In the genomic region with DNA sequence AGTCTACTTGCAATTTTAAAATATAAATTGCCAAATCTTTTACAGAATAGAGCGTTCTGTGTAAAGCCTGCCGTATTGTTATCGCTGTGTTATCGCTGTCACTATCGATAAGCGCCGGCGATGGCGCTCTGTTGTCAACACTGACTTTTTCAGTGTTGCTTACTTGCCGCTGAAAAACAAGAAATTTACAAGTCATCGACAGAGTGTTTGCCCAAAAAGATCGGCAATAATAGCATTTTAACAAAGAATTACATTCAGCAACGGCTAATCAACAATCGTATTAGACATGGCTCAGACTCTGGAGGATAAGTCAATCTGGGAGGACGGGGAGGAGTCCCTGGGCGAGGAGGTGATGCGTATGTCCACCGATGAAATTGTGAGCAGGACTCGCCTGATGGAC, we compare ENCODE assay signal across 5 fruit fly cellular contexts.
TF ChIP-seq lines count a peak whose summit lies in the region.

Gene RanBP3 (minus strand): TSS at position 107 of the 400 bp plus-strand sequence.
Gene Rpt5 (plus strand): TSS at position 149 of the 400 bp plus-strand sequence.

- peak; percentile 44 for TF ChIP-seq CTCF in whole organism, embryonic (GFP tag; optimal IDR thresholded peaks at IDR 0.05; lab: Kevin White, UChicago)

TF ChIP-seq in whole organism, adult, 20 proteins besides CTCF, POLR2A, EP300 and RAD21 (continues in another document):
- TF ChIP-seq Crg-1 (GFP tag; optimal IDR thresholded peaks at IDR 0.05; lab: Kevin White, UChicago): peak; percentile 81
- TF ChIP-seq pad (GFP tag; optimal IDR thresholded peaks at IDR 0.05; lab: Kevin White, UChicago): peak; percentile 77
- peak; percentile 75 for TF ChIP-seq CG14711 (tag; optimal IDR thresholded peaks at IDR 0.05; lab: Kevin White, UChicago)
- peak; percentile 86 for TF ChIP-seq CG12768 (GFP tag; optimal IDR thresholded peaks at IDR 0.05; lab: Kevin White, UChicago)
- peak; percentile 40 for TF ChIP-seq Clk (GFP tag; optimal IDR thresholded peaks at IDR 0.05; lab: Kevin White, UChicago)
- no peak for TF ChIP-seq Hr96 (GFP tag; optimal IDR thresholded peaks at IDR 0.05; lab: Kevin White, UChicago)
- TF ChIP-seq Mnt (GFP tag; optimal IDR thresholded peaks at IDR 0.05; lab: Kevin White, UChicago): peak; percentile 68
- no peak for TF ChIP-seq kay (GFP tag; lab: Kevin White, UChicago; ENCODE audit: borderline replicate concordance)
- TF ChIP-seq toe (GFP tag; optimal IDR thresholded peaks at IDR 0.05; lab: Kevin White, UChicago): peak; percentile 26
- TF ChIP-seq CG7045 (GFP tag; optimal IDR thresholded peaks at IDR 0.05; lab: Kevin White, UChicago): peak; percentile 55
- no peak for TF ChIP-seq CG5204 (GFP tag; optimal IDR thresholded peaks at IDR 0.05; lab: Kevin White, UChicago)
- peak; percentile 70 for TF ChIP-seq CG11617 (GFP tag; optimal IDR thresholded peaks at IDR 0.05; lab: Kevin White, UChicago)
- peak; percentile 37 for TF ChIP-seq cic (GFP tag; optimal IDR thresholded peaks at IDR 0.05; lab: Kevin White, UChicago)
- peak; percentile 59 for TF ChIP-seq CG33017 (tag; optimal IDR thresholded peaks at IDR 0.05; lab: Kevin White, UChicago)
- TF ChIP-seq cnc (optimal IDR thresholded peaks at IDR 0.05; lab: Kevin White, UChicago): peak; percentile 56 to 92
- peak; percentile 12 for TF ChIP-seq ovo (GFP tag; optimal IDR thresholded peaks at IDR 0.05; lab: Kevin White, UChicago)
- TF ChIP-seq tj (GFP tag; optimal IDR thresholded peaks at IDR 0.05; lab: Kevin White, UChicago): no peak

TF ChIP-seq in whole organism, embryonic, 481 proteins besides CTCF, POLR2A, EP300 and RAD21 (continues in another document):
- TF ChIP-seq CG15011 (GFP tag; optimal IDR thresholded peaks at IDR 0.05; lab: Kevin White, UChicago) (no peak), CG9727 (GFP tag; optimal IDR thresholded peaks at IDR 0.05; lab: Kevin White, UChicago) (no peak), jing (GFP tag; optimal IDR thresholded peaks at IDR 0.05; lab: Kevin White, UChicago) (no peak), CG13624 (GFP tag; optimal IDR thresholded peaks at IDR 0.05; lab: Kevin White, UChicago) (peak; percentile 70), Aef1 (GFP tag; IDR thresholded peaks at IDR 0.05; lab: Robert Waterston, UW) (0 out of 3 replicates have a peak, but pooled peaks have one; percentile 16), pfk (GFP tag; optimal IDR thresholded peaks at IDR 0.05; lab: Kevin White, UChicago) (no peak), Pdp1 (GFP tag; optimal IDR thresholded peaks at IDR 0.05; lab: Kevin White, UChicago) (peak; percentile 45 to 68), TFAM (GFP tag; optimal IDR thresholded peaks at IDR 0.05; lab: Kevin White, UChicago) (no peak), Sin3A (optimal IDR thresholded peaks at IDR 0.05; lab: Kevin White, UChicago) (peak; percentile 69), Bdp1 (GFP tag; optimal IDR thresholded peaks at IDR 0.05; lab: Kevin White, UChicago) (peak; percentile 5), Xrp1 (GFP tag; IDR thresholded peaks at IDR 0.05; lab: Robert Waterston, UW) (no peak), Dip3 (GFP tag; optimal IDR thresholded peaks at IDR 0.05; lab: Kevin White, UChicago) (peak; percentile 69), shn (GFP tag; optimal IDR thresholded peaks at IDR 0.05; lab: Kevin White, UChicago) (peak; percentile 36), Tbp (GFP tag; optimal IDR thresholded peaks at IDR 0.05; lab: Kevin White, UChicago) (no peak), tll (GFP tag; optimal IDR thresholded peaks at IDR 0.05; lab: Kevin White, UChicago) (no peak), onecut (GFP tag; IDR thresholded peaks at IDR 0.05; lab: Robert Waterston, UW) (peak; percentile 27; the same call in 1 of the 2 replicates), CG10543 (GFP tag; optimal IDR thresholded peaks at IDR 0.05; lab: Kevin White, UChicago) (no peak)

TF ChIP-seq in whole organism, prepupa, 60 proteins besides CTCF, POLR2A, EP300 and RAD21 (continues in another document):
- TF ChIP-seq topi (GFP tag; optimal IDR thresholded peaks at IDR 0.05; lab: Kevin White, UChicago) (peak; percentile 69), net (GFP tag; optimal IDR thresholded peaks at IDR 0.05; lab: Kevin White, UChicago) (no peak), Eip75B (GFP tag; optimal IDR thresholded peaks at IDR 0.05; lab: Kevin White, UChicago) (no peak), cyc (GFP tag; optimal IDR thresholded peaks at IDR 0.05; lab: Kevin White, UChicago) (peak; percentile 65), CG10631 (GFP tag; optimal IDR thresholded peaks at IDR 0.05; lab: Kevin White, UChicago) (no peak), spab (GFP tag; optimal IDR thresholded peaks at IDR 0.05; lab: Kevin White, UChicago) (no peak), esn (GFP tag; optimal IDR thresholded peaks at IDR 0.05; lab: Kevin White, UChicago) (peak; percentile 77), CG10669 (GFP tag; optimal IDR thresholded peaks at IDR 0.05; lab: Kevin White, UChicago) (no peak), Ets96B (tag; optimal IDR thresholded peaks at IDR 0.05; lab: Kevin White, UChicago) (no peak), dac (GFP tag; optimal IDR thresholded peaks at IDR 0.05; lab: Kevin White, UChicago) (no peak), CG31627 (GFP tag; optimal IDR thresholded peaks at IDR 0.05; lab: Kevin White, UChicago) (peak; percentile 66), CG3919 (GFP tag; optimal IDR thresholded peaks at IDR 0.05; lab: Kevin White, UChicago) (no peak), CG6854 (GFP tag; optimal IDR thresholded peaks at IDR 0.05; lab: Kevin White, UChicago) (peak; percentile 50), Hr38 (GFP tag; optimal IDR thresholded peaks at IDR 0.05; lab: Kevin White, UChicago) (no peak), eg (GFP tag; IDR thresholded peaks at IDR 0.05; lab: Robert Waterston, UW) (peak; percentile 35; the same call in 1 of the 3 replicates), Sox14 (GFP tag; optimal IDR thresholded peaks at IDR 0.05; lab: Kevin White, UChicago) (peak; percentile 78), acj6 (GFP tag; optimal IDR thresholded peaks at IDR 0.05; lab: Kevin White, UChicago) (no peak), pdm3 (GFP tag; optimal IDR thresholded peaks at IDR 0.05; lab: Kevin White, UChicago) (no peak), CG1621 (tag; optimal IDR thresholded peaks at IDR 0.05; lab: Kevin White, UChicago) (peak; percentile 18)

TF ChIP-seq in whole organism, pupa, 21 proteins besides CTCF, POLR2A, EP300 and RAD21:
- no peak for TF ChIP-seq rn (GFP tag; IDR thresholded peaks at IDR 0.05; lab: Robert Waterston, UW)
- TF ChIP-seq CG32121 (GFP tag; IDR thresholded peaks at IDR 0.05; lab: Robert Waterston, UW): peak; percentile 20; the same call in 1 of the 2 replicates
- TF ChIP-seq CG34367 (tag; optimal IDR thresholded peaks at IDR 0.05; lab: Kevin White, UChicago): no peak
- no peak for TF ChIP-seq CG12605 (GFP tag; IDR thresholded peaks at IDR 0.05; lab: Robert Waterston, UW)
- peak; percentile 58 for TF ChIP-seq Ets98B (GFP tag; IDR thresholded peaks at IDR 0.05; lab: Robert Waterston, UW)
- TF ChIP-seq CG4496 (GFP tag; IDR thresholded peaks at IDR 0.05; lab: Robert Waterston, UW): peak; percentile 29; the same call in 1 of the 3 replicates
- TF ChIP-seq D1 (tag; optimal IDR thresholded peaks at IDR 0.05; lab: Kevin White, UChicago): no peak
- TF ChIP-seq Pif1B (GFP tag; optimal IDR thresholded peaks at IDR 0.05; lab: Kevin White, UChicago): no peak
- TF ChIP-seq CG17806 (tag; optimal IDR thresholded peaks at IDR 0.05; lab: Kevin White, UChicago): peak; percentile 6
- TF ChIP-seq CG15710 (tag; optimal IDR thresholded peaks at IDR 0.05; lab: Kevin White, UChicago): peak; percentile 39
- peak; percentile 28; the same call in 1 of the 3 replicates for TF ChIP-seq fd96Ca (GFP tag; IDR thresholded peaks at IDR 0.05; lab: Robert Waterston, UW)
- TF ChIP-seq gl (tag; optimal IDR thresholded peaks at IDR 0.05; lab: Kevin White, UChicago): no peak
- no peak for TF ChIP-seq CG14655 (GFP tag; optimal IDR thresholded peaks at IDR 0.05; lab: Kevin White, UChicago)
- TF ChIP-seq EcR (GFP tag; optimal IDR thresholded peaks at IDR 0.05; lab: Kevin White, UChicago): peak; percentile 6
- TF ChIP-seq Snoo (tag; optimal IDR thresholded peaks at IDR 0.05; lab: Kevin White, UChicago): peak; percentile 40
- no peak for TF ChIP-seq CG13204 (GFP tag; optimal IDR thresholded peaks at IDR 0.05; lab: Kevin White, UChicago)
- no peak for TF ChIP-seq CG10348 (GFP tag; IDR thresholded peaks at IDR 0.05; lab: Robert Waterston, UW)

TF ChIP-seq in whole organism, wandering third instar larva, 38 proteins besides CTCF, POLR2A, EP300 and RAD21:
- TF ChIP-seq fru (GFP tag; optimal IDR thresholded peaks at IDR 0.05; lab: Kevin White, UChicago) (peak; percentile 71), Myc (optimal IDR thresholded peaks at IDR 0.05; lab: Kevin White, UChicago) (peak; percentile 32), Mio (GFP tag; optimal IDR thresholded peaks at IDR 0.05; lab: Kevin White, UChicago) (peak; percentile 44), Rel (GFP tag; optimal IDR thresholded peaks at IDR 0.05; lab: Kevin White, UChicago) (no peak), Rel (tag; optimal IDR thresholded peaks at IDR 0.05; lab: Kevin White, UChicago) (peak; percentile 70), Abd-B (GFP tag; optimal IDR thresholded peaks at IDR 0.05; lab: Kevin White, UChicago) (no peak), br (GFP tag; optimal IDR thresholded peaks at IDR 0.05; lab: Kevin White, UChicago) (peak; percentile 83), Sp1 (GFP tag; optimal IDR thresholded peaks at IDR 0.05; lab: Kevin White, UChicago) (peak; percentile 67), h (GFP tag; optimal IDR thresholded peaks at IDR 0.05; lab: Kevin White, UChicago) (peak; percentile 85), OdsH (GFP tag; optimal IDR thresholded peaks at IDR 0.05; lab: Kevin White, UChicago) (peak; percentile 73), Dif (GFP tag; optimal IDR thresholded peaks at IDR 0.05; lab: Kevin White, UChicago; ENCODE audit: partially characterized antibody) (peak; percentile 16), GATAd (GFP tag; optimal IDR thresholded peaks at IDR 0.05; lab: Kevin White, UChicago) (no peak), CG9705 (GFP tag; optimal IDR thresholded peaks at IDR 0.05; lab: Kevin White, UChicago) (peak; percentile 53), rgr (GFP tag; optimal IDR thresholded peaks at IDR 0.05; lab: Kevin White, UChicago) (peak; percentile 86), HLH106 (tag; optimal IDR thresholded peaks at IDR 0.05; lab: Kevin White, UChicago) (peak; percentile 51), Dfd (GFP tag; optimal IDR thresholded peaks at IDR 0.05; lab: Kevin White, UChicago) (no peak), woc (GFP tag; optimal IDR thresholded peaks at IDR 0.05; lab: Kevin White, UChicago) (no peak), CG32264 (GFP tag; optimal IDR thresholded peaks at IDR 0.05; lab: Kevin White, UChicago) (peak; percentile 47), Hr83 (GFP tag; optimal IDR thresholded peaks at IDR 0.05; lab: Kevin White, UChicago; ENCODE audit: poor library complexity, severe bottlenecking) (peak; percentile 94), psq (GFP tag; optimal IDR thresholded peaks at IDR 0.05; lab: Kevin White, UChicago) (peak; percentile 55), dl (GFP tag; optimal IDR thresholded peaks at IDR 0.05; lab: Kevin White, UChicago; ENCODE audit: insufficient read depth in 1 of 2, partially characterized antibody in 2 of 2) (no peak), ey (GFP tag; optimal IDR thresholded peaks at IDR 0.05; lab: Kevin White, UChicago) (peak; percentile 46), foxo (GFP tag; optimal IDR thresholded peaks at IDR 0.05; lab: Kevin White, UChicago) (peak in 1 of 2 experiments; percentile 85)
TF ChIP-seq in whole organism, wandering third instar larva: peak in this region for 17.
